Fruit fly (Drosophila melanogaster): ENCODE results near the gene CG5989.

CG5989 gene

dm6 chr3L:8559754-8560328 lies 44.1 kb downstream of the CG5989 start:
- TF ChIP-seq CG13204 (GFP tag; optimal IDR thresholded peaks at IDR 0.05) (no peak), EcR (GFP tag; optimal IDR thresholded peaks at IDR 0.05) (no peak)

- no peak for TF ChIP-seq CG17806 (tag; optimal IDR thresholded peaks at IDR 0.05)
- TF ChIP-seq CG12605 (GFP tag; IDR thresholded peaks at IDR 0.05) = no peak
- no peak for TF ChIP-seq fd96Ca (GFP tag; IDR thresholded peaks at IDR 0.05)
- TF ChIP-seq CG10348 (GFP tag; IDR thresholded peaks at IDR 0.05) = no peak
Observed at dm6 chr3L:8557018-8557417, 46.9 kb downstream of the CG5989 start.

- TF ChIP-seq EcR (GFP tag; optimal IDR thresholded peaks at IDR 0.05) = peak; percentile 83
- 0 out of 3 replicates have a peak, but pooled peaks have one; percentile 48 for TF ChIP-seq CG4496 (GFP tag; IDR thresholded peaks at IDR 0.05)
- no peak for TF ChIP-seq CG34367 (tag; optimal IDR thresholded peaks at IDR 0.05)
Observed at dm6 chr3L:8554024-8554642, 49.8 kb downstream of the CG5989 start.

- TF ChIP-seq Pif1B (GFP tag; optimal IDR thresholded peaks at IDR 0.05) = no peak
- no peak for TF ChIP-seq CG9948 (tag; optimal IDR thresholded peaks at IDR 0.05)
- TF ChIP-seq EcR (GFP tag; optimal IDR thresholded peaks at IDR 0.05) = no peak
- TF ChIP-seq CG32121 (GFP tag; IDR thresholded peaks at IDR 0.05) = peak; percentile 47; the same call in 1 of the 2 replicates
Observed at dm6 chr3L:8553125-8553524, 50.8 kb downstream of the CG5989 start.

All from whole organism, pupa.